Worm (Caenorhabditis elegans) whole organism, early embryonic: ENCODE results near the gene T26C12.1.

Experiments used
- B0310.2 ChIP-seq: sonication (generic microtip); optimal IDR thresholded peaks from 2 replicates; lab custom pipeline; 2016; ENCODE audit warnings: mild to moderate bottlenecking, missing genetic modification characterization, missing compliant biosample characterization
- F13C5.2 ChIP-seq: sonication (generic microtip); optimal IDR thresholded peaks from 2 replicates; lab custom pipeline; 2017; ENCODE audit warnings: mild to moderate bottlenecking, missing genetic modification characterization, inconsistent platforms, missing compliant biosample characterization
- aly-1 ChIP-seq: sonication (generic microtip); optimal IDR thresholded peaks from 2 replicates; lab custom pipeline; 2016; ENCODE audit warnings: missing genetic modification characterization, missing compliant biosample characterization
- ceh-36 ChIP-seq: sonication (generic microtip); optimal IDR thresholded peaks from 2 replicates; lab custom pipeline; 2016; ENCODE audit warnings: missing genetic modification characterization, inconsistent platforms, missing compliant biosample characterization
- ets-7 ChIP-seq: sonication (generic microtip); optimal IDR thresholded peaks from 2 replicates; lab custom pipeline; 2016; ENCODE audit warnings: missing genotype, missing genetic modification characterization, missing compliant biosample characterization
- flt-1 ChIP-seq: fragments of 200-800 bp; sonication (Bioruptor generic); IDR thresholded peaks from 2 replicates; pipeline ENCODE4 v1.3.6; 2022; ENCODE audit warnings: missing genetic modification characterization, missing compliant biosample characterization
- hmbx-1 ChIP-seq: sonication (generic microtip); optimal IDR thresholded peaks from 2 replicates; lab custom pipeline; 2016; ENCODE audit warnings: mild to moderate bottlenecking, missing genetic modification characterization, missing compliant biosample characterization
- hmg-4 ChIP-seq: fragments of 200-800 bp; sonication (Bioruptor generic); optimal IDR thresholded peaks from 2 replicates; lab custom pipeline; 2018; ENCODE audit warnings: mild to moderate bottlenecking, missing genetic modification characterization, missing compliant biosample characterization
- hnd-1 ChIP-seq: sonication (generic microtip); optimal IDR thresholded peaks from 2 replicates; lab custom pipeline; 2016; ENCODE audit warnings: missing genetic modification characterization, missing compliant biosample characterization
- pes-1 ChIP-seq: fragments of 200-800 bp; sonication (Bioruptor generic); IDR thresholded peaks from 2 replicates; pipeline ENCODE4 v1.3.6; 2022; ENCODE audit warnings: missing genetic modification reagents, missing genetic modification characterization, missing compliant biosample characterization
- scrt-1 ChIP-seq: fragments of 200-800 bp; sonication (Bioruptor generic); IDR thresholded peaks from 2 replicates; pipeline ENCODE4 v1.3.6; 2022; ENCODE audit warnings: missing genetic modification characterization, missing compliant biosample characterization
- sea-1 ChIP-seq: fragments of 200-800 bp; sonication (Bioruptor generic); conservative IDR thresholded peaks from 2 replicates; pipeline ENCODE4 v1.3.6; 2022; ENCODE audit warnings: missing genetic modification characterization, missing compliant biosample characterization
- tbx-11 ChIP-seq: fragments of 200-800 bp; sonication (Bioruptor generic); IDR thresholded peaks from 2 replicates; pipeline ENCODE4 v1.3.6; 2022; ENCODE audit warnings: missing genetic modification characterization, missing compliant biosample characterization
- tbx-37 ChIP-seq: fragments of 200-800 bp; sonication (Bioruptor generic); conservative IDR thresholded peaks from 2 replicates; pipeline ENCODE4 v1.3.6; 2022; ENCODE audit warnings: missing genetic modification reagents, missing genetic modification characterization, missing compliant biosample characterization
- tra-4 ChIP-seq: sonication (generic microtip); optimal IDR thresholded peaks from 2 replicates; lab custom pipeline; 2017; ENCODE audit warnings: missing genetic modification characterization, missing compliant biosample characterization

Gene T26C12.1

DNA sequence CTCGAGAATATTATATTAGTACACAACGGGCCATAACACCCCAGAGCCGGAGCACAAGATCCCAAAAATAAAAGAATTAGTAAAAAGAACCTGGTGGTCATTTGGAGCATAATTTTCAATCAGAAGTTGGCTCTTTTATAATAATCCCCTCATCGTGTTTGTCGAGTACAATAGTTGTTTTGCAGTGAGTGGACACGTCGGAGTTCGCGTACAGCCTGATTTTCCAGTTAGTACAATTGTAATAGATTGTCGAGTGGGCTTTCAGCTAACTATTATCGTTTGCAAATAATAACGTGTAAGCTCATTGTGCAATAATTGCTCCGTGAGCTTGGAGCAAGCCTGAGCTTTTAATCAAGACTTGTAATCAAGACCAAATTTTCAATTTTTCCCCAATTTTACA, 48.8 kb downstream of the T26C12.1 start, which contains the start of gene W08E12.9:
Gene W08E12.9 (minus strand): TSS at position 101 of the 400 bp plus-strand sequence.
- TF ChIP-seq ceh-36 (tag; lab: Kevin White, UChicago) (no peak), scrt-1 (GFP tag; lab: Robert Waterston, UW) (no peak), B0310.2 (tag; lab: Kevin White, UChicago) (no peak), hnd-1 (tag; lab: Kevin White, UChicago) (no peak), pes-1 (GFP tag; lab: Robert Waterston, UW) (no peak), aly-1 (no peak), F13C5.2 (tag; lab: Kevin White, UChicago) (no peak), hmg-4 (GFP tag; lab: Kevin White, UChicago) (no peak)

DNA sequence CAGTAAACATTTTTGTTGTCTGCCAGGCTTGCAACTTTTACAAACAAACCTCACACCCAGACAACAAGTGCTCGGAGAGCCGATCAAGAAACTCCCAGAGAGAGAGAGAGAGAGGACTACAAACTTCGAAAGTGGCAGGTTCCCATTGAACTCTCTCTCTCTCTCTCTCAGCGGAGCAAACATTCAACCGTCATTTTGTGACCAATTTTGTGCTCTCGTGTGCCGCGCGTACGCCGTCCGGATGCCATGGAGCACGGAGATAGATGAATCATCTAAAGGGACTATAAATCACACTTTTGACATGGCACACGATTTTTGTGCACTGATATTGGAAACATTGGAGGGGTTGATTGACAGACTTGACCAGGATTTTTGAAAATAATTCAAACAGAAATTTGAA, 50.2 kb downstream of the T26C12.1 start:
- TF ChIP-seq sea-1 (GFP tag; lab: Robert Waterston, UW) = no peak
- TF ChIP-seq hmbx-1 = no peak
- TF ChIP-seq aly-1 = no peak

DNA sequence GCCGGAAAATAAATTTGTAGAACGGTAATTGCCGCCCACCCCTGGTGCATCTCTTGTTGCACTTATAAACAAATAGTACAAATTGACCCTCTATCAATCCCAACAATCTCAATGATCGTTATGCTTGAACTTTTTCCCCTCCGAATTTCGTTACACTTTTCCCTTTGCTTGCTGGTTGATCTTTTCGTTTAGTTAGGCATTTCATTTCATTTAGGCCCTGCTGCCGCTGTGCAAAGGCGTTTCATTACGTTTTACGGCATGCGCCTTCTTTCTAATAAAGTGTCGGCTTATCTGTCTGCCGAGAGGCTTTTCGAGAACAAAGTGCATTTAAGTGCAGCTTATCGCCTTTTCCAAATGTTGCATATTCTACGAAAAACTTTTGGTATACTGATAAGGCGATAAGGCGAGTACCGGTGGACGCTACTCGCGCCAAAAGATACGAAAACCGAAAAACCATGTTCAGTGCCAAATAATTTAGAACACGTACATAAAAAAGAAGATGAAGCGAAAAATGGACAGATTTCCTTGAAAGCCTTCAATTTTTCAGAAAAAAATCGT, 52.0 kb downstream of the T26C12.1 start:
- TF ChIP-seq tra-4 (tag; lab: Kevin White, UChicago) (no peak), ets-7 (tag; lab: Kevin White, UChicago) (no peak), ceh-36 (tag; lab: Kevin White, UChicago) (no peak), tbx-37 (no peak), aly-1 (no peak), sea-1 (GFP tag; lab: Robert Waterston, UW) (no peak), flt-1 (GFP tag; lab: Robert Waterston, UW) (no peak), hmbx-1 (no peak), pes-1 (GFP tag; lab: Robert Waterston, UW) (no peak), F13C5.2 (tag; lab: Kevin White, UChicago) (no peak), scrt-1 (GFP tag; lab: Robert Waterston, UW) (no peak), hnd-1 (tag; lab: Kevin White, UChicago) (no peak), B0310.2 (tag; lab: Kevin White, UChicago) (no peak), hmg-4 (GFP tag; lab: Kevin White, UChicago) (no peak), tbx-11 (GFP tag; lab: Robert Waterston, UW) (no peak)

DNA sequence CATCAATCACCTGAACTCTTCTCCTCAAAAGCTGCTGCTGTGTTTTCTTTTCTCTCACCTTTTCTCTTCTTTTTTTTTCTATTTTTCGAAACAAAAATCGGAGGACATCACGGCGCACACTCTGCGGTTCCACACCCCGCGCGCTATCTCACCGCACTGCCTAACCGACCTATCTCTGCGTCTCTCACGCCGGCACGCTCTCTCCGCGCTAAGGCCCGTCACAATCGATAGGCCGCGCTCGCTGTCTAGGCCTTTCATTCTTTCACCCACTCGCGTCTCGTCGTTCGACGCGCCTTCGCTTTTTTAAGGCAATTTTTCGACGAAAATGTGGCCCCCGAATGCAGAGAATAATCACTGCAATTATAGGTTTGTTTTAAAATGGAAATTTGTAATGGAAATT, 52.5 kb downstream of the T26C12.1 start, which contains the start of gene zip-11:
Gene zip-11 (plus strand): TSS at position 34 of the 400 bp plus-strand sequence.
- TF ChIP-seq hmg-4 (GFP tag; lab: Kevin White, UChicago) = peak; percentile 28
- no peak for TF ChIP-seq ceh-36 (tag; lab: Kevin White, UChicago)
